Fruit fly (Drosophila melanogaster): ENCODE measurements around the gene CG7706.
A peak's percentile ranks its signal among the peaks of the same experiment; 100 is the strongest.

Gene CG7706

DNA sequence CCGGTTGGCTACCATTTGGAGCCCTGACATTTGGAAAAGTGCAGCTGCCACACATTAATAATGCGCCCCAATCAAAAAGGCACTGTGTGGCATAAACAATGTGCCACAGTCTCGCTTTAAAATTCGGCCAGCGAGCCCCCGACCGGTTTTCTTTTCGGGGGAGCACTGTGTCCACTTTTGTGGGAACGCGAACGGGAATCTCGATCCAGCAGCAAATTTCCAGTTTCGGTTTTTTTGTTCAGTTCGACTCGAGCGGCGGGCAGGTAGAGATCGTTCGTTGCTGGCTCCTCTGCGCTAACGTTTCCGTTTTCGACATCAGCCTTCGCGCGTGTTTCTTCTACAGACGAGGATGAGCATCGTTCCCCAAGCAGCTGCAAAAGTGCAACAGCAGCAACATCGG lies 8.5 kb upstream of the CG7706 start, which contains the start of gene CG7702 (continued):
- TF ChIP-seq Atf3 (GFP tag; optimal IDR thresholded peaks at IDR 0.05) (no peak), CG15696 (tag; optimal IDR thresholded peaks at IDR 0.05) (no peak), so (GFP tag; IDR thresholded peaks at IDR 0.05) (no peak), tap (tag; optimal IDR thresholded peaks at IDR 0.05) (no peak), Hr78 (GFP tag; optimal IDR thresholded peaks at IDR 0.05) (no peak), CG7839 (tag; optimal IDR thresholded peaks at IDR 0.05) (no peak), CG31224 (GFP tag; IDR thresholded peaks at IDR 0.05) (no peak), CG3281 (GFP tag; optimal IDR thresholded peaks at IDR 0.05) (no peak), kni (GFP tag; optimal IDR thresholded peaks at IDR 0.05) (peak; percentile 62), disco-r (GFP tag; optimal IDR thresholded peaks at IDR 0.05) (no peak), CG17568 (GFP tag; optimal IDR thresholded peaks at IDR 0.05) (no peak), CG10565 (GFP tag; optimal IDR thresholded peaks at IDR 0.05) (no peak), Vsx1 (GFP tag; optimal IDR thresholded peaks at IDR 0.05) (no peak), fd102C (GFP tag; optimal IDR thresholded peaks at IDR 0.05) (no peak), HLH4C (GFP tag; IDR thresholded peaks at IDR 0.05; ENCODE audit: partially characterized antibody) (no peak), Dip2 (GFP tag; IDR thresholded peaks at IDR 0.05) (no peak), tio (GFP tag; optimal IDR thresholded peaks at IDR 0.05) (no peak), zfh1 (GFP tag; IDR thresholded peaks at IDR 0.05) (no peak), sisA (GFP tag; IDR thresholded peaks at IDR 0.05) (no peak), org-1 (GFP tag; optimal IDR thresholded peaks at IDR 0.05) (no peak), maf-S (GFP tag; optimal IDR thresholded peaks at IDR 0.05) (no peak), onecut (GFP tag; IDR thresholded peaks at IDR 0.05) (no peak)

DNA sequence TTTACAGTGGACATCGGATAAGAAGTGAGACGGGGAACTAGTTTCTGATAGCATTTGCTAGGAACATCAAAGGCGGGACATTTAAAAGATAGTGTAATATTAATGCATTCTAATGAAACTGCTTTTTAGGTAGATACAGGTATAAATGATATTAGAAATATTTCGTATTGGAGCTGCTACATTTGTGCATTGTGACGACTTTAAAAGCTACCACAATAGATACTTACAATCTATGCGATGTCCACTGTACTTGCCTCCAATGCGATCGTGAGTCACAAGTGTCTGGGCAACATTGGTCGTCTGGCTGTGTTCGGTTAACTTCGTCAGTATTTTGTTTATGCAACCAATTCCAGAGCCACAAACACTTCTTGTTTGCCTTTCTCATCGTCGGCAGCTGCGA lies 7.8 kb upstream of the CG7706 start:
- TF ChIP-seq esg (GFP tag; conservative IDR thresholded peaks at IDR 0.05), result no peak
- TF ChIP-seq Xbp1 (GFP tag; optimal IDR thresholded peaks at IDR 0.05), result no peak
- TF ChIP-seq ro (GFP tag; IDR thresholded peaks at IDR 0.05), result no peak
- peak; percentile 24 to 86 for TF ChIP-seq Pdp1 (GFP tag; optimal IDR thresholded peaks at IDR 0.05)
- no peak for TF ChIP-seq dmrt99B (tag; optimal IDR thresholded peaks at IDR 0.05)
- TF ChIP-seq gt (GFP tag; IDR thresholded peaks at IDR 0.05), result no peak
- no peak for TF ChIP-seq bbx (GFP tag; IDR thresholded peaks at IDR 0.05; ENCODE audit: partially characterized antibody)
- TF ChIP-seq CG17186 (GFP tag; optimal IDR thresholded peaks at IDR 0.05), result no peak
- TF ChIP-seq row (GFP tag; IDR thresholded peaks at IDR 0.05), result peak; percentile 78
- peak; percentile 8; the same call in 1 of the 2 replicates for TF ChIP-seq sob (GFP tag; IDR thresholded peaks at IDR 0.05)
- no peak for TF ChIP-seq sna (GFP tag; IDR thresholded peaks at IDR 0.05; ENCODE audit: partially characterized antibody)
- TF ChIP-seq Deaf1 (tag; optimal IDR thresholded peaks at IDR 0.05), result peak; percentile 66
- TF ChIP-seq caup (GFP tag; optimal IDR thresholded peaks at IDR 0.05; ENCODE audit: severe bottlenecking), result no peak
- TF ChIP-seq CG10321 (GFP tag; IDR thresholded peaks at IDR 0.05), result no peak
- no peak for TF ChIP-seq CG6791 (GFP tag; IDR thresholded peaks at IDR 0.05; ENCODE audit: partially characterized antibody)
- TF ChIP-seq CG10366 (GFP tag; IDR thresholded peaks at IDR 0.05), result no peak
- no peak for TF ChIP-seq tna (GFP tag; IDR thresholded peaks at IDR 0.05; ENCODE audit: partially characterized antibody)
- peak; percentile 32 for TF ChIP-seq Sox100B (GFP tag; optimal IDR thresholded peaks at IDR 0.05)
- TF ChIP-seq repo (GFP tag; optimal IDR thresholded peaks at IDR 0.05), result no peak
- TF ChIP-seq NC2β (GFP tag; optimal IDR thresholded peaks at IDR 0.05), result no peak
- no peak for TF ChIP-seq CG13296 (GFP tag; optimal IDR thresholded peaks at IDR 0.05)
- TF ChIP-seq gsb-n (tag; optimal IDR thresholded peaks at IDR 0.05), result no peak
- peak; percentile 48 for TF ChIP-seq slbo (GFP tag; IDR thresholded peaks at IDR 0.05)
- TF ChIP-seq CG9817 (tag; optimal IDR thresholded peaks at IDR 0.05), result peak; percentile 47
- TF ChIP-seq Antp (GFP tag; optimal IDR thresholded peaks at IDR 0.05), result no peak
- peak; percentile 6 for TF ChIP-seq CG17359 (tag; optimal IDR thresholded peaks at IDR 0.05)
- TF ChIP-seq Fer3 (tag; optimal IDR thresholded peaks at IDR 0.05), result peak; percentile 18
- TF ChIP-seq Sin3A (optimal IDR thresholded peaks at IDR 0.05), result no peak
- no peak for TF ChIP-seq croc (GFP tag; conservative IDR thresholded peaks at IDR 0.05)
- no peak for TF ChIP-seq CG8478 (optimal IDR thresholded peaks at IDR 0.05)
